Fruit fly (Drosophila melanogaster): ENCODE data around the gene CG45066.

DNA sequence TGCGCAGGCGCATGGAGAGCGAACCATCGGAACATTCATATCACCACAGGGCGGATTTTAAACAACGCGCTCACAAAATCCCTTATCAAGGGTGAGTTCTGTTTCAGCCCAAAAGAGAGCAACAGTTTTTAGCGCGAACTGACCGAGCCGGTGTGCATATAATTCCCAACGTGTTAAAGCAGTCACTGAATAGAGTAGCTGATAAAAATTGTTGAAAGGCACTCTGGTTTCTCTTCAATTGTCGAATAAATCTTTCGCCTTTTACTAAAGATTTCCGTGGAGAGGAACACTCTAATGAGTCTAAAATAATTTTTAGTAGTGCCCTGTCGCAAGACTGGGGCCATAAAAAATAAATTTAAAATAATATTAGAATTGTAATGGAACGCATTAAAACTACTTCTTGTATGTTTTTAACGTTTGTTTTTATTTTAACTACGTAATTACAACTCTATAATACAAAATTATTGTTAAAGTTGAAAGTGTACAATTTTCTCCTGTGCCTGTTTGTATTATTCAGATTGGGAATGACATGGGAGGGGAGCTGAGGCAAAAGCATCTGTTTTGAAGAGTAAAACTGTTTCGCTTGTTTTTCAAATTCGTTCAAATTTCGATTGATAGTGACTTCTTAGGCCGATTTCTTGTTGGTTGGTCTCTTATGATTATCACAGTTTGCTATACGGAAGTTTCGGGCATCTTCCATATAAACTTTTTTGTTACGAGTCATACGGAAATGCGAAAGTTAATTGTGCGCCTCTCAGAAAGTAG lies 20.3 kb downstream of the CG45066 start:
- TF ChIP-seq EcR (GFP tag; optimal IDR thresholded peaks at IDR 0.05), result no peak
- no peak for TF ChIP-seq usp (GFP tag; optimal IDR thresholded peaks at IDR 0.05)
- no peak for TF ChIP-seq Dll (optimal IDR thresholded peaks at IDR 0.05)
- no peak for TF ChIP-seq pan (optimal IDR thresholded peaks at IDR 0.05)
